Fruit fly (Drosophila melanogaster) whole organism, prepupa: ENCODE results near the gene LysB.
"Not testable (repeated sequence)": the region's sequence is repeated elsewhere in the genome, so short reads cannot be mapped to it uniquely, and the experiment has no call there.

ENCODE experiments used
- Blimp-1 ChIP-seq: fragments of 200-800 bp; sonication (Bioruptor generic); optimal IDR thresholded peaks from 3 replicates; lab custom pipeline; 2017; ENCODE audit warnings: missing biosample characterization, missing genetic modification characterization, mild to moderate bottlenecking, moderate library complexity, missing genetic modification reagents
- CG10631 ChIP-seq: fragments of 200-800 bp; sonication (Bioruptor generic); optimal IDR thresholded peaks from 2 replicates; lab custom pipeline; 2016; ENCODE audit warnings: missing biosample characterization, missing genetic modification characterization
- CG16779 ChIP-seq: fragments of 200-800 bp; sonication (Bioruptor generic); optimal IDR thresholded peaks from 3 replicates; lab custom pipeline; 2017; ENCODE audit warnings: missing biosample characterization, mild to moderate bottlenecking, missing genetic modification characterization
- CG3032 ChIP-seq: fragments of 200-800 bp; optimal IDR thresholded peaks from 2 replicates; lab custom pipeline; 2019; ENCODE audit warnings: missing biosample characterization, mild to moderate bottlenecking, missing genetic modification characterization, moderate library complexity
- CG32006 ChIP-seq: fragments of 200-800 bp; sonication (Bioruptor generic); optimal IDR thresholded peaks from 3 replicates; lab custom pipeline; 2017; ENCODE audit warnings: missing biosample characterization, mild to moderate bottlenecking, missing genetic modification characterization
- CG34406 ChIP-seq: fragments of 200-800 bp; sonication (Bioruptor generic); optimal IDR thresholded peaks from 3 replicates; lab custom pipeline; 2016; ENCODE audit warnings: missing biosample characterization, missing genetic modification characterization
- CG3919 ChIP-seq: fragments of 200-800 bp; sonication (Bioruptor generic); optimal IDR thresholded peaks from 3 replicates; lab custom pipeline; 2016; ENCODE audit warnings: missing biosample characterization, missing genetic modification characterization
- CG4318 ChIP-seq: fragments of 200-800 bp; sonication (Bioruptor generic); optimal IDR thresholded peaks from 3 replicates; lab custom pipeline; 2017; ENCODE audit warnings: missing biosample characterization, mild to moderate bottlenecking, missing genetic modification characterization
- CG6792 ChIP-seq: fragments of 200-800 bp; sonication (Bioruptor generic); optimal IDR thresholded peaks from 3 replicates; lab custom pipeline; 2016; ENCODE audit warnings: missing biosample characterization, missing genetic modification characterization
- CG6854 ChIP-seq: fragments of 200-800 bp; sonication (Bioruptor generic); optimal IDR thresholded peaks from 2 replicates; lab custom pipeline; 2017; ENCODE audit warnings: missing biosample characterization, mild to moderate bottlenecking, missing genetic modification characterization
- CG8119 ChIP-seq: fragments of 200-800 bp; sonication (Bioruptor generic); IDR thresholded peaks from 3 replicates; pipeline ENCODE4 v1.3.6; 2022; ENCODE audit warnings: missing biosample characterization, missing genetic modification characterization
- Eip78C ChIP-seq: fragments of 200-800 bp; sonication (Bioruptor generic); peaks from one replicate; lab custom pipeline; 2016; ENCODE audit warnings: missing biosample characterization, missing genetic modification characterization
- Ets21C ChIP-seq: fragments of 200-800 bp; sonication (Bioruptor generic); optimal IDR thresholded peaks from 3 replicates; lab custom pipeline; 2016; ENCODE audit warnings: missing biosample characterization, missing genetic modification characterization
- Gug ChIP-seq: fragments of 200-800 bp; sonication (Bioruptor generic); IDR thresholded peaks from 2 replicates; pipeline ENCODE4 v1.3.6; 2022; ENCODE audit warnings: missing biosample characterization, missing genetic modification characterization
- Hr38 ChIP-seq: sonication (Bioruptor generic); optimal IDR thresholded peaks from 2 replicates; lab custom pipeline; 2016; ENCODE audit warnings: missing biosample characterization, missing genetic modification characterization
- Lpt ChIP-seq: fragments of 200-800 bp; sonication (Bioruptor generic); optimal IDR thresholded peaks from 3 replicates; lab custom pipeline; 2016; ENCODE audit warnings: missing biosample characterization, missing genetic modification characterization
- OdsH ChIP-seq: fragments of 200-800 bp; sonication (Bioruptor generic); optimal IDR thresholded peaks from 3 replicates; lab custom pipeline; 2016; ENCODE audit warnings: missing biosample characterization, missing genetic modification characterization
- Sox102F ChIP-seq: fragments of 200-800 bp; sonication (Bioruptor generic); optimal IDR thresholded peaks from 2 replicates; lab custom pipeline; 2016; ENCODE audit warnings: missing biosample characterization, mild to moderate bottlenecking, missing genetic modification characterization
- Sox15 ChIP-seq: fragments of 200-800 bp; sonication (Bioruptor generic); optimal IDR thresholded peaks from 3 replicates; lab custom pipeline; 2016; ENCODE audit warnings: missing biosample characterization, missing genetic modification characterization
- achi ChIP-seq: fragments of 200-800 bp; sonication (Bioruptor generic); optimal IDR thresholded peaks from 3 replicates; lab custom pipeline; 2016; ENCODE audit warnings: missing biosample characterization, missing genetic modification characterization
- acj6 ChIP-seq: fragments of 200-800 bp; sonication (Bioruptor generic); optimal IDR thresholded peaks from 3 replicates; lab custom pipeline; 2016; ENCODE audit warnings: missing biosample characterization, missing genetic modification characterization
- cyc ChIP-seq: fragments of 200-800 bp; sonication (Bioruptor generic); optimal IDR thresholded peaks from 3 replicates; lab custom pipeline; 2016; ENCODE audit warnings: missing biosample characterization, missing genetic modification characterization
- eg ChIP-seq: fragments of 200-800 bp; sonication (Bioruptor generic); IDR thresholded peaks from 3 replicates; pipeline ENCODE4 v1.3.6; 2022; ENCODE audit warnings: missing biosample characterization, missing genetic modification characterization
- esn ChIP-seq: fragments of 200-800 bp; sonication (Bioruptor generic); optimal IDR thresholded peaks from 2 replicates; lab custom pipeline; 2016; ENCODE audit warnings: missing biosample characterization, mild to moderate bottlenecking, missing genetic modification characterization, moderate library complexity
- fd85E ChIP-seq: fragments of 200-800 bp; sonication (Bioruptor generic); optimal IDR thresholded peaks from 3 replicates; lab custom pipeline; 2016; ENCODE audit warnings: missing biosample characterization, missing genetic modification characterization
- fkh ChIP-seq: fragments of 200-800 bp; sonication (Bioruptor generic); optimal IDR thresholded peaks from 3 replicates; lab custom pipeline; 2017; ENCODE audit warnings: missing biosample characterization, mild to moderate bottlenecking, missing genetic modification characterization, moderate library complexity
- lz ChIP-seq: fragments of 200-800 bp; sonication (Bioruptor generic); optimal IDR thresholded peaks from 3 replicates; lab custom pipeline; 2016; ENCODE audit warnings: missing biosample characterization, missing genetic modification characterization
- net ChIP-seq: fragments of 200-800 bp; sonication (Bioruptor generic); optimal IDR thresholded peaks from 3 replicates; lab custom pipeline; 2016; ENCODE audit warnings: missing biosample characterization, missing genetic modification characterization
- salr ChIP-seq, 2 experiments: fragments of 200-800 bp; sonication (Bioruptor generic); optimal IDR thresholded peaks; 3 replicates each; lab custom pipeline; 2016 to 2018; ENCODE audit warnings: missing biosample characterization in 2 of 2, missing genetic modification characterization in 2 of 2, mild to moderate bottlenecking in 1 of 2
- spab ChIP-seq: fragments of 200-800 bp; sonication (Bioruptor generic); optimal IDR thresholded peaks from 2 replicates; lab custom pipeline; 2017; ENCODE audit warnings: missing biosample characterization, mild to moderate bottlenecking, missing genetic modification characterization, missing genetic modification reagents
- ss ChIP-seq, 2 experiments: fragments of 200-800 bp; sonication (Bioruptor generic); optimal IDR thresholded peaks; 2 replicates in 1 of 2; 3 replicates in 1 of 2; lab custom pipeline; 2017 to 2018; ENCODE audit warnings: mild to moderate bottlenecking in 2 of 2, missing biosample characterization in 2 of 2, missing genetic modification characterization in 2 of 2, moderate library complexity in 1 of 2
- topi ChIP-seq: fragments of 200-800 bp; sonication (Bioruptor generic); optimal IDR thresholded peaks from 3 replicates; lab custom pipeline; 2016; ENCODE audit warnings: missing biosample characterization, missing genetic modification characterization
- vri ChIP-seq: fragments of 200-800 bp; sonication (Bioruptor generic); optimal IDR thresholded peaks from 3 replicates; lab custom pipeline; 2016; ENCODE audit warnings: missing biosample characterization, mild to moderate bottlenecking, missing genetic modification characterization

LysB gene

dm6 chr3L:1233830-1234229, 26.7 kb downstream of the LysB start, which contains the start of gene CG33966:
TSS of gene CG33966 (plus strand) at chr3L:1234130.
- TF ChIP-seq CG6854 (GFP tag; lab: Kevin White, UChicago) (no peak), CG8119 (GFP tag; lab: Robert Waterston, UW) (no peak), Sox15 (no peak), esn (GFP tag; lab: Kevin White, UChicago) (no peak), acj6 (GFP tag; lab: Kevin White, UChicago) (no peak), fd85E (no peak), Blimp-1 (GFP tag; lab: Kevin White, UChicago) (no peak), CG32006 (GFP tag; lab: Kevin White, UChicago) (no peak)

DNA sequence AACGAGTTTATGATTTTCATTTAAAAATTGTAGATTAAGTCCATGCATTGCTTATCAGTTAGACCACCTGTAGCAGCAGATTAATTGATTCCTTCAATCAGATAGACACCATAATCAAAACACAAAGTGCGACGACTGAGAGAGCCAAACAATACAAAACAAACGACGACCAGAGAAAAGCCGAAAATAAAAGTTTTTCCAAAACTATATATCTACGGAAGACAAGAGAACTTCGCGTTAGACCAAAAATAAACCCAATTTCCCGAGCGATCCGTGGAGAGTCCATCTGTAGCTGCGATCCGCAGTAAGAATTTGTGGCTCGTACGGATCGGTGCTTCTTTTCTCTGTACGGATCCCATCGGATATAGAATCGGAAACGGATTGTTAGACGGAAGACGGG, 28.3 kb downstream of the LysB start, which contains the start of gene galene:
TSS of gene galene (plus strand) at position 301 of the 400 bp plus-strand sequence.
- TF ChIP-seq topi (GFP tag; lab: Kevin White, UChicago): no peak
- no peak for TF ChIP-seq CG4318 (GFP tag; lab: Kevin White, UChicago)
- TF ChIP-seq spab (GFP tag; lab: Kevin White, UChicago): no peak
- no peak for TF ChIP-seq Sox102F (GFP tag; lab: Kevin White, UChicago)
- no peak for TF ChIP-seq cyc (GFP tag; lab: Kevin White, UChicago)
- TF ChIP-seq salr (GFP tag; optimal IDR thresholded peaks at IDR 0.05; lab: Kevin White, UChicago): no peak
- TF ChIP-seq CG6792 (GFP tag; lab: Kevin White, UChicago): no peak
- no peak for TF ChIP-seq OdsH (GFP tag; lab: Kevin White, UChicago)
- TF ChIP-seq Sox15: no peak
- TF ChIP-seq Lpt (GFP tag; lab: Kevin White, UChicago): no peak
- no peak for TF ChIP-seq Eip78C (GFP tag; lab: Kevin White, UChicago)

dm6 chr3L:1238219-1238618, 31.0 kb downstream of the LysB start, which contains the start of gene CG9192:
TSS of gene CG9192 (minus strand) at chr3L:1238319.
- TF ChIP-seq CG3919 (GFP tag; lab: Kevin White, UChicago): no peak
- no peak for TF ChIP-seq CG6792 (GFP tag; lab: Kevin White, UChicago)
- TF ChIP-seq Eip78C (GFP tag; lab: Kevin White, UChicago): no peak
- no peak for TF ChIP-seq fkh (GFP tag; lab: Kevin White, UChicago)
- TF ChIP-seq CG3032 (tag; lab: Kevin White, UChicago): no peak
- no peak for TF ChIP-seq net (GFP tag; lab: Kevin White, UChicago)
- no peak for TF ChIP-seq acj6 (GFP tag; lab: Kevin White, UChicago)
- TF ChIP-seq Hr38 (GFP tag; lab: Kevin White, UChicago): no peak
- no peak for TF ChIP-seq eg (GFP tag; lab: Robert Waterston, UW)
- TF ChIP-seq achi (GFP tag; lab: Kevin White, UChicago): no peak
- no peak for TF ChIP-seq vri
- TF ChIP-seq CG34406 (GFP tag; lab: Kevin White, UChicago): no peak
- no peak for TF ChIP-seq ss (GFP tag; optimal IDR thresholded peaks at IDR 0.05; lab: Kevin White, UChicago)
- no peak for TF ChIP-seq CG32006 (GFP tag; lab: Kevin White, UChicago)
- no peak for TF ChIP-seq Blimp-1 (GFP tag; lab: Kevin White, UChicago)
- no peak for TF ChIP-seq esn (GFP tag; lab: Kevin White, UChicago)
- TF ChIP-seq Ets21C (GFP tag; lab: Kevin White, UChicago): no peak
- no peak for TF ChIP-seq CG16779 (tag; lab: Kevin White, UChicago)

DNA sequence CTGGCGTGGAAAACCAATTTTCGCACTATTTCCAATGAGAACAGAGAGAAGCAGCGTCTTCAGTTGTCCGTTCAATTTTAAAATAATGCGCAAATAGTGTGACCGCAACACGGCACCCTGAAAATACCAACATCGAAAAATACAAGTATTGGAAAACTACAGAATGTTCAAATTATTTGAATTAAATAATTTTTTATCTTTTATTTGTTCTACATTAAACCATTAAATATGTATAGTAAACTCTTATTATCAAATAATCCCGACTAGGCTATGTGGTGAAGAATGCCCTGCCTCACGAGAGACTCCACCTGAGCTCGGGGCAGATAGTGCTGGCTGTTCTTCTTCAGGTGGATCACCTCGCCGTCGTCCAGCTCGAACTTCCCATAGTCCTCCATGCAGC, 38.6 kb downstream of the LysB start, which contains the start of gene Klp61F:
TSS of gene Klp61F (minus strand) at position 101 of the 400 bp plus-strand sequence.
- not testable (repeated sequence) for TF ChIP-seq vri; CG10631 (GFP tag; lab: Kevin White, UChicago); lz (GFP tag; lab: Kevin White, UChicago)

DNA sequence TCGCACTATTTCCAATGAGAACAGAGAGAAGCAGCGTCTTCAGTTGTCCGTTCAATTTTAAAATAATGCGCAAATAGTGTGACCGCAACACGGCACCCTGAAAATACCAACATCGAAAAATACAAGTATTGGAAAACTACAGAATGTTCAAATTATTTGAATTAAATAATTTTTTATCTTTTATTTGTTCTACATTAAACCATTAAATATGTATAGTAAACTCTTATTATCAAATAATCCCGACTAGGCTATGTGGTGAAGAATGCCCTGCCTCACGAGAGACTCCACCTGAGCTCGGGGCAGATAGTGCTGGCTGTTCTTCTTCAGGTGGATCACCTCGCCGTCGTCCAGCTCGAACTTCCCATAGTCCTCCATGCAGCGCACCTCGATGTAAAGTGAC, 39.7 kb downstream of the LysB start, which contains the start of gene CG32318:
TSS of gene CG32318 (minus strand) at position 101 of the 400 bp plus-strand sequence.
- TF ChIP-seq CG34406 (GFP tag; lab: Kevin White, UChicago); fd85E; Gug (GFP tag; lab: Robert Waterston, UW): not testable (repeated sequence)
